Fruit fly (Drosophila melanogaster): ENCODE data around the gene CG17786.

- TF ChIP-seq CG12605 (GFP tag; IDR thresholded peaks at IDR 0.05) (no peak), CG32121 (GFP tag; IDR thresholded peaks at IDR 0.05) (no peak), CG4496 (GFP tag; IDR thresholded peaks at IDR 0.05) (no peak), CG14655 (GFP tag; optimal IDR thresholded peaks at IDR 0.05) (no peak), CG10348 (GFP tag; IDR thresholded peaks at IDR 0.05) (no peak), CG15710 (tag; optimal IDR thresholded peaks at IDR 0.05) (no peak), Ets98B (GFP tag; IDR thresholded peaks at IDR 0.05) (no peak), CG17806 (tag; optimal IDR thresholded peaks at IDR 0.05) (no peak), CG13204 (GFP tag; optimal IDR thresholded peaks at IDR 0.05) (no peak), EcR (GFP tag; optimal IDR thresholded peaks at IDR 0.05) (no peak)
Observed at dm6 chr3R:24229870-24230422, 11.4 kb upstream of the CG17786 start, which contains the start of gene Spase22-23.
